Fruit fly (Drosophila melanogaster) whole organism, embryonic: ENCODE results near the gene ftz-f1.
A peak's percentile ranks its signal among the peaks of the same experiment; 100 is the strongest.

Experiments used
- Ada2b ChIP-seq: fragments of 200-800 bp; sonication (Bioruptor generic); IDR thresholded peaks from 2 replicates; pipeline ENCODE4 v1.3.6; 2022; ENCODE audit warnings: missing biosample characterization, missing genetic modification characterization
- BEAF-32 ChIP-seq: fragments of 200-800 bp; sonication (Bioruptor generic); optimal IDR thresholded peaks from 3 replicates; lab custom pipeline; 2017; ENCODE audit warnings: missing biosample characterization, missing genetic modification characterization, mild to moderate bottlenecking, moderate library complexity, missing genetic modification reagents
- C15 ChIP-seq: fragments of 200-800 bp; sonication (Bioruptor generic); IDR thresholded peaks from 3 replicates; pipeline ENCODE4 v1.3.6; 2022; ENCODE audit warnings: missing biosample characterization, missing genetic modification characterization
- CG10462 ChIP-seq: fragments of 200-800 bp; sonication (Bioruptor generic); optimal IDR thresholded peaks from 2 replicates; lab custom pipeline; 2016; ENCODE audit warnings: missing biosample characterization, missing genetic modification characterization
- CG11723 ChIP-seq: fragments of 200-800 bp; sonication (Bioruptor generic); optimal IDR thresholded peaks from 2 replicates; lab custom pipeline; 2017; ENCODE audit warnings: missing biosample characterization, mild to moderate bottlenecking, missing genetic modification characterization
- CG12744 ChIP-seq: fragments of 200-800 bp; sonication (Bioruptor generic); optimal IDR thresholded peaks from 2 replicates; lab custom pipeline; 2016; ENCODE audit warnings: missing biosample characterization, missing genetic modification characterization
- CG13296 ChIP-seq: fragments of 200-800 bp; sonication (Bioruptor generic); optimal IDR thresholded peaks from 3 replicates; lab custom pipeline; 2018; ENCODE audit warnings: missing biosample characterization, mild to moderate bottlenecking, missing genetic modification characterization
- CG14050 ChIP-seq: fragments of 200-800 bp; sonication (Bioruptor generic); IDR thresholded peaks from 3 replicates; pipeline ENCODE4 v1.3.6; 2022; ENCODE audit warnings: missing biosample characterization, missing genetic modification characterization
- CG14667 ChIP-seq: fragments of 200-800 bp; sonication (Bioruptor generic); IDR thresholded peaks from 2 replicates; pipeline ENCODE4 v1.3.6; 2022; ENCODE audit warnings: missing biosample characterization, missing genetic modification characterization
- CG15011 ChIP-seq: fragments of 200-800 bp; sonication (Bioruptor generic); optimal IDR thresholded peaks from 3 replicates; lab custom pipeline; 2018; ENCODE audit warnings: missing biosample characterization, mild to moderate bottlenecking, missing genetic modification characterization
- CG17359 ChIP-seq: fragments of 200-800 bp; sonication (Bioruptor generic); optimal IDR thresholded peaks from 3 replicates; lab custom pipeline; 2018; ENCODE audit warnings: missing biosample characterization, mild to moderate bottlenecking, missing genetic modification characterization, moderate library complexity
- CG18476 ChIP-seq: fragments of 200-800 bp; sonication (Bioruptor generic); optimal IDR thresholded peaks from 2 replicates; lab custom pipeline; 2016; ENCODE audit warnings: missing biosample characterization, mild to moderate bottlenecking, missing genetic modification characterization
- CG31365 ChIP-seq: fragments of 200-800 bp; sonication (Bioruptor generic); optimal IDR thresholded peaks from 2 replicates; lab custom pipeline; 2018; ENCODE audit warnings: missing biosample characterization, mild to moderate bottlenecking, missing genetic modification characterization
- CG3281 ChIP-seq: fragments of 200-800 bp; sonication (Bioruptor generic); optimal IDR thresholded peaks from 3 replicates; lab custom pipeline; 2017; ENCODE audit warnings: missing biosample characterization, mild to moderate bottlenecking, missing genetic modification characterization
- CG33557 ChIP-seq: fragments of 200-800 bp; sonication (Bioruptor generic); optimal IDR thresholded peaks from 2 replicates; lab custom pipeline; 2019; ENCODE audit warnings: missing biosample characterization, mild to moderate bottlenecking, missing genetic modification characterization, moderate library complexity
- CG34376 ChIP-seq: fragments of 200-800 bp; sonication (Bioruptor generic); optimal IDR thresholded peaks from 2 replicates; lab custom pipeline; 2018; ENCODE audit warnings: missing biosample characterization, mild to moderate bottlenecking, missing genetic modification characterization
- CG3838 ChIP-seq: fragments of 200-800 bp; sonication (Bioruptor generic); optimal IDR thresholded peaks from 3 replicates; lab custom pipeline; 2016; ENCODE audit warnings: missing biosample characterization, missing genetic modification characterization
- CG7556 ChIP-seq: fragments of 200-800 bp; sonication (Bioruptor generic); optimal IDR thresholded peaks from 2 replicates; lab custom pipeline; 2017; ENCODE audit warnings: missing biosample characterization, mild to moderate bottlenecking, missing genetic modification characterization
- CG7839 ChIP-seq: fragments of 200-800 bp; sonication (Bioruptor generic); optimal IDR thresholded peaks from 3 replicates; lab custom pipeline; 2018; ENCODE audit warnings: missing biosample characterization, mild to moderate bottlenecking, missing genetic modification characterization, moderate library complexity
- CG8281 ChIP-seq: fragments of 200-800 bp; sonication (Bioruptor generic); optimal IDR thresholded peaks from 2 replicates; lab custom pipeline; 2018; ENCODE audit warnings: missing biosample characterization, mild to moderate bottlenecking, missing genetic modification characterization, moderate library complexity
- CG8478 ChIP-seq: fragments of >200 bp; optimal IDR thresholded peaks from 2 replicates; lab custom pipeline; 2018
- CG9932 ChIP-seq: fragments of 200-800 bp; sonication (Bioruptor generic); IDR thresholded peaks from 2 replicates; pipeline ENCODE4 v1.3.6; 2022; ENCODE audit warnings: missing biosample characterization, missing genetic modification characterization
- Camta ChIP-seq: fragments of 200-800 bp; sonication (Bioruptor generic); optimal IDR thresholded peaks from 2 replicates; lab custom pipeline; 2016; ENCODE audit warnings: missing biosample characterization, missing genetic modification characterization
- D ChIP-seq, 2 experiments: fragments of 200-800 bp in 1 of 2; fragments of >200 bp in 1 of 2; sonication (Bioruptor generic) in 1 of 2; optimal IDR thresholded peaks; 2 replicates in 1 of 2; 3 replicates in 1 of 2; lab custom pipeline; 2017; ENCODE audit warnings: mild to moderate bottlenecking in 1 of 2, missing biosample characterization in 1 of 2, missing genetic modification characterization in 1 of 2, missing genetic modification reagents in 1 of 2
- Dref ChIP-seq: fragments of 200-800 bp; sonication (Bioruptor generic); IDR thresholded peaks from 2 replicates; pipeline ENCODE4 v1.3.6; 2022; ENCODE audit warnings: missing biosample characterization, missing genetic modification characterization
- E2f1 ChIP-seq: fragments of 200-800 bp; sonication (Bioruptor generic); IDR thresholded peaks from 2 replicates; pipeline ENCODE4 v1.3.6; 2022; ENCODE audit warnings: missing biosample characterization, missing genetic modification characterization
- GATAe ChIP-seq: fragments of 200-800 bp; sonication (Bioruptor generic); conservative IDR thresholded peaks from 2 replicates; pipeline ENCODE4 v1.3.6; 2022; ENCODE audit warnings: missing biosample characterization, missing genetic modification characterization
- Lhr ChIP-seq: fragments of 200-800 bp; sonication (Bioruptor generic); optimal IDR thresholded peaks from 3 replicates; lab custom pipeline; 2017; ENCODE audit warnings: mild to moderate bottlenecking, missing biosample characterization, missing genetic modification reagents, missing genetic modification characterization
- NC2β ChIP-seq: fragments of 200-800 bp; sonication (Bioruptor generic); optimal IDR thresholded peaks from 2 replicates; lab custom pipeline; 2016; ENCODE audit warnings: missing biosample characterization, missing genetic modification characterization
- NFAT ChIP-seq: fragments of 200-800 bp; sonication (Bioruptor generic); IDR thresholded peaks from 2 replicates; pipeline ENCODE4 v1.3.6; 2022; ENCODE audit warnings: missing biosample characterization, missing genetic modification characterization
- Pdp1 ChIP-seq, 2 experiments: fragments of 200-800 bp; sonication (Bioruptor generic); optimal IDR thresholded peaks; 3 replicates each; lab custom pipeline; 2016; ENCODE audit warnings: missing biosample characterization in 2 of 2, missing genetic modification characterization in 2 of 2, mild to moderate bottlenecking in 1 of 2, moderate library complexity in 1 of 2
- Sox100B ChIP-seq: fragments of 200-800 bp; sonication (Bioruptor generic); optimal IDR thresholded peaks from 3 replicates; lab custom pipeline; 2018; ENCODE audit warnings: missing biosample characterization, mild to moderate bottlenecking, missing genetic modification characterization
- Stat92E ChIP-seq, 3 experiments: fragments of >200 bp in 2 of 3; fragments of 200-800 bp in 1 of 3; sonication (Bioruptor generic) in 1 of 3; optimal IDR thresholded peaks; 2 replicates each; lab custom pipeline; 2017 to 2019; ENCODE audit warnings: missing biosample characterization in 3 of 3, missing genetic modification characterization in 3 of 3, mild to moderate bottlenecking in 1 of 3, moderate library complexity in 1 of 3
- da ChIP-seq: fragments of 200-800 bp; sonication (Bioruptor generic); optimal IDR thresholded peaks from 2 replicates; lab custom pipeline; 2016; ENCODE audit warnings: missing biosample characterization, missing genetic modification characterization
- en ChIP-seq: fragments of 200-800 bp; sonication (Bioruptor generic); optimal IDR thresholded peaks from 2 replicates; lab custom pipeline; 2016; ENCODE audit warnings: missing biosample characterization, missing genetic modification characterization
- ewg ChIP-seq: fragments of 200-800 bp; sonication (Bioruptor generic); optimal IDR thresholded peaks from 3 replicates; lab custom pipeline; 2017; ENCODE audit warnings: mild to moderate bottlenecking, missing biosample characterization, missing genetic modification reagents, missing genetic modification characterization
- gcm2 ChIP-seq: fragments of 200-800 bp; sonication (Bioruptor generic); optimal IDR thresholded peaks from 2 replicates; lab custom pipeline; 2016; ENCODE audit warnings: missing biosample characterization, missing genetic modification characterization
- gem ChIP-seq: fragments of 200-800 bp; sonication (Bioruptor generic); optimal IDR thresholded peaks from 2 replicates; lab custom pipeline; 2019; ENCODE audit warnings: missing biosample characterization, mild to moderate bottlenecking, missing genetic modification characterization, moderate library complexity
- hth ChIP-seq: fragments of >200 bp; optimal IDR thresholded peaks from 2 replicates; lab custom pipeline; 2017; ENCODE audit warnings: inconsistent platforms
- lab ChIP-seq: fragments of 200-800 bp; sonication (Bioruptor generic); optimal IDR thresholded peaks from 3 replicates; lab custom pipeline; 2017; ENCODE audit warnings: missing biosample characterization, missing genetic modification characterization, mild to moderate bottlenecking, moderate library complexity, missing genetic modification reagents
- luna ChIP-seq: fragments of 200-800 bp; sonication (Bioruptor generic); optimal IDR thresholded peaks from 2 replicates; lab custom pipeline; 2016; ENCODE audit warnings: missing biosample characterization, missing genetic modification characterization
- mirr ChIP-seq: fragments of 200-800 bp; sonication (Bioruptor generic); optimal IDR thresholded peaks from 3 replicates; lab custom pipeline; 2018; ENCODE audit warnings: missing biosample characterization, mild to moderate bottlenecking, missing genetic modification characterization
- nerfin-2 ChIP-seq: fragments of 200-800 bp; sonication (Bioruptor generic); IDR thresholded peaks from 2 replicates; pipeline ENCODE4 v1.3.6; 2022; ENCODE audit warnings: missing biosample characterization, missing genetic modification characterization; ENCODE audit not compliant: partially characterized antibody
- odd ChIP-seq: fragments of 200-800 bp; sonication (Bioruptor generic); optimal IDR thresholded peaks from 2 replicates; lab custom pipeline; 2017; ENCODE audit warnings: missing biosample characterization, mild to moderate bottlenecking, missing genetic modification characterization
- pfk ChIP-seq: fragments of 200-800 bp; sonication (Bioruptor generic); optimal IDR thresholded peaks from 2 replicates; lab custom pipeline; 2018; ENCODE audit warnings: missing biosample characterization, mild to moderate bottlenecking, missing genetic modification characterization, moderate library complexity
- pros ChIP-seq: fragments of 200-800 bp; sonication (Bioruptor generic); optimal IDR thresholded peaks from 3 replicates; lab custom pipeline; 2019; ENCODE audit warnings: missing biosample characterization, mild to moderate bottlenecking, missing genetic modification characterization, moderate library complexity
- pzg ChIP-seq: fragments of 200-800 bp; sonication (Bioruptor generic); optimal IDR thresholded peaks from 3 replicates; lab custom pipeline; 2018; ENCODE audit warnings: missing biosample characterization, mild to moderate bottlenecking, missing genetic modification characterization, moderate library complexity
- ssp ChIP-seq: fragments of 200-800 bp; sonication (Bioruptor generic); IDR thresholded peaks from 2 replicates; pipeline ENCODE4 v1.3.6; 2022; ENCODE audit warnings: missing biosample characterization, missing genetic modification characterization
- usp ChIP-seq: fragments of >200 bp; optimal IDR thresholded peaks from 2 replicates; lab custom pipeline; 2017; ENCODE audit warnings: missing biosample characterization, missing genetic modification characterization

ftz-f1 gene

dm6 chr3L:18832195-18832594 lies 31.1 kb upstream of the ftz-f1 start (continued):
- peak in 1 of 2 experiments; percentile 57 for TF ChIP-seq Pdp1 (GFP tag; optimal IDR thresholded peaks at IDR 0.05; lab: Kevin White, UChicago)
- TF ChIP-seq ewg (GFP tag; lab: Kevin White, UChicago) = no peak

dm6 chr3L:18828318-18828717 lies 27.2 kb upstream of the ftz-f1 start:
- peak; percentile 67 for TF ChIP-seq pzg
- no peak for TF ChIP-seq CG3838 (GFP tag; lab: Kevin White, UChicago)
- TF ChIP-seq CG31365 (tag; lab: Kevin White, UChicago) = no peak
- no peak for TF ChIP-seq ssp (GFP tag; lab: Robert Waterston, UW)
- no peak for TF ChIP-seq Sox100B
- TF ChIP-seq odd (GFP tag; lab: Kevin White, UChicago) = no peak
- no peak for TF ChIP-seq CG3281 (GFP tag; lab: Kevin White, UChicago)
- TF ChIP-seq E2f1 (GFP tag; lab: Robert Waterston, UW) = no peak
- TF ChIP-seq CG33557 = no peak
- peak; percentile 67 for TF ChIP-seq nerfin-2 (GFP tag; lab: Robert Waterston, UW)
- no peak for TF ChIP-seq mirr
- no peak for TF ChIP-seq GATAe (GFP tag; lab: Robert Waterston, UW)
- no peak for TF ChIP-seq CG13296
- TF ChIP-seq CG11723 (GFP tag; lab: Kevin White, UChicago) = no peak
- no peak for TF ChIP-seq gem (tag; lab: Kevin White, UChicago)
- TF ChIP-seq CG8478 (lab: Kevin White, UChicago) = no peak
- no peak for TF ChIP-seq CG10462 (GFP tag; lab: Kevin White, UChicago)
- TF ChIP-seq CG17359 (tag; lab: Kevin White, UChicago) = no peak
- no peak for TF ChIP-seq Camta (GFP tag; lab: Kevin White, UChicago)
- no peak for TF ChIP-seq CG12744 (GFP tag; lab: Kevin White, UChicago)
- no peak for TF ChIP-seq CG9932
- TF ChIP-seq Lhr = no peak
- TF ChIP-seq luna = no peak
- TF ChIP-seq CG15011 = no peak
- TF ChIP-seq CG14050 (GFP tag; lab: Robert Waterston, UW) = no peak
- TF ChIP-seq pros (GFP tag; lab: Kevin White, UChicago) = no peak
- TF ChIP-seq NFAT = no peak
- no peak for TF ChIP-seq Ada2b
- no peak for TF ChIP-seq ewg (GFP tag; lab: Kevin White, UChicago)
- TF ChIP-seq da = no peak
- TF ChIP-seq NC2β (GFP tag; lab: Kevin White, UChicago) = no peak
- no peak for TF ChIP-seq lab
- TF ChIP-seq CG34376 (GFP tag; lab: Kevin White, UChicago) = no peak
- TF ChIP-seq en = no peak
- TF ChIP-seq D (optimal IDR thresholded peaks at IDR 0.05; lab: Kevin White, UChicago) = no peak
- TF ChIP-seq D (GFP tag; optimal IDR thresholded peaks at IDR 0.05; lab: Kevin White, UChicago) = no peak
- TF ChIP-seq BEAF-32 (GFP tag; lab: Kevin White, UChicago) = peak; percentile 64
- no peak for TF ChIP-seq hth (lab: Kevin White, UChicago)
- TF ChIP-seq pfk (GFP tag; lab: Kevin White, UChicago) = no peak
- TF ChIP-seq gcm2 (GFP tag; lab: Kevin White, UChicago) = no peak
- TF ChIP-seq CG7839 (tag; lab: Kevin White, UChicago) = no peak
- no peak for TF ChIP-seq CG18476 (GFP tag; lab: Kevin White, UChicago)
- no peak for TF ChIP-seq Stat92E (GFP tag; optimal IDR thresholded peaks at IDR 0.05; lab: Kevin White, UChicago)
- TF ChIP-seq C15 = no peak
- no peak for TF ChIP-seq CG7556
- TF ChIP-seq CG8281 = no peak
- TF ChIP-seq Dref (GFP tag; lab: Robert Waterston, UW) = peak; percentile 98
- TF ChIP-seq usp = no peak
- no peak for TF ChIP-seq CG14667 (GFP tag; lab: Robert Waterston, UW)
